Worm (Caenorhabditis elegans) whole organism, early embryonic: ENCODE data around the gene T13F2.6.

Source experiments
- F13C5.2 ChIP-seq: sonication (generic microtip); optimal IDR thresholded peaks from 2 replicates; lab custom pipeline; 2017; ENCODE audit warnings: mild to moderate bottlenecking, missing genetic modification characterization, inconsistent platforms, missing compliant biosample characterization
- ets-7 ChIP-seq: sonication (generic microtip); optimal IDR thresholded peaks from 2 replicates; lab custom pipeline; 2016; ENCODE audit warnings: missing genotype, missing genetic modification characterization, missing compliant biosample characterization
- flt-1 ChIP-seq: fragments of 200-800 bp; sonication (Bioruptor generic); IDR thresholded peaks from 2 replicates; pipeline ENCODE4 v1.3.6; 2022; ENCODE audit warnings: missing genetic modification characterization, missing compliant biosample characterization
- scrt-1 ChIP-seq: fragments of 200-800 bp; sonication (Bioruptor generic); IDR thresholded peaks from 2 replicates; pipeline ENCODE4 v1.3.6; 2022; ENCODE audit warnings: missing genetic modification characterization, missing compliant biosample characterization
- sea-1 ChIP-seq: fragments of 200-800 bp; sonication (Bioruptor generic); conservative IDR thresholded peaks from 2 replicates; pipeline ENCODE4 v1.3.6; 2022; ENCODE audit warnings: missing genetic modification characterization, missing compliant biosample characterization
- tbx-11 ChIP-seq: fragments of 200-800 bp; sonication (Bioruptor generic); IDR thresholded peaks from 2 replicates; pipeline ENCODE4 v1.3.6; 2022; ENCODE audit warnings: missing genetic modification characterization, missing compliant biosample characterization
- tbx-37 ChIP-seq: fragments of 200-800 bp; sonication (Bioruptor generic); conservative IDR thresholded peaks from 2 replicates; pipeline ENCODE4 v1.3.6; 2022; ENCODE audit warnings: missing genetic modification reagents, missing genetic modification characterization, missing compliant biosample characterization
- tra-4 ChIP-seq: sonication (generic microtip); optimal IDR thresholded peaks from 2 replicates; lab custom pipeline; 2017; ENCODE audit warnings: missing genetic modification characterization, missing compliant biosample characterization

T13F2.6 gene

DNA sequence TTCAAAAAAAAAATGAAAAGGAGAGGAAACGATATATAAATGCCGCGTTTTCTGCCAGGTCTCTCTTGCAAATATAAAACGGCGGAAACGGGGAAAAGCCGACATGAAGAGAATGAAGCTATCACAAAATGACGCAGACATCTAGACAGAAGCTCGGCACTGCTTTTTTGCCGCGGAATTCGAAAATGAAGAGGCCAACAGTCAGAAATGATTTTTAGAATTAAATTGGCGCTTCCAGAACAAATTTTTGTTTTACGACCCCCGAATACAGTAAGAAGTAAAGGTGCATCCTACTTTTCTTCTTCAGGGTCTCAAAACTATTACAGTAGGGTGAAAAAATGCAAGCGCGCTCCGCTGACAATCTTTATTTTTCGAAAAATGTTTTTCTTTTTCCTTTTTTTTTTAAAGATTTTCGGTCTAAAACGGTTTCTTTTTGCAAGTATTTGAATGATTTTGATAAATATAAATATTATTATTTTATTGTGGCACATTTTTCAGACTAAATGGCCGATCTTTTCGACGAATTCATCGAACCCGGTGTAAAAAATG lies 47.1 kb downstream of the T13F2.6 start, which contains the start of gene mtr-4:
mtr-4 (plus strand) TSS at position 499 of the 549 bp plus-strand sequence.
- no peak for TF ChIP-seq F13C5.2 (tag; lab: Kevin White, UChicago)
- TF ChIP-seq flt-1 (GFP tag; lab: Robert Waterston, UW), result no peak
- no peak for TF ChIP-seq tra-4
- TF ChIP-seq sea-1 (GFP tag; lab: Robert Waterston, UW), result no peak
- no peak for TF ChIP-seq tbx-37
- no peak for TF ChIP-seq tbx-11 (GFP tag; lab: Robert Waterston, UW)
- no peak for TF ChIP-seq ets-7 (tag; lab: Kevin White, UChicago)
- TF ChIP-seq scrt-1 (GFP tag; lab: Robert Waterston, UW), result no peak
